Worm (Caenorhabditis elegans): ENCODE results near the gene plpr-1.

The plpr-1 gene

DNA sequence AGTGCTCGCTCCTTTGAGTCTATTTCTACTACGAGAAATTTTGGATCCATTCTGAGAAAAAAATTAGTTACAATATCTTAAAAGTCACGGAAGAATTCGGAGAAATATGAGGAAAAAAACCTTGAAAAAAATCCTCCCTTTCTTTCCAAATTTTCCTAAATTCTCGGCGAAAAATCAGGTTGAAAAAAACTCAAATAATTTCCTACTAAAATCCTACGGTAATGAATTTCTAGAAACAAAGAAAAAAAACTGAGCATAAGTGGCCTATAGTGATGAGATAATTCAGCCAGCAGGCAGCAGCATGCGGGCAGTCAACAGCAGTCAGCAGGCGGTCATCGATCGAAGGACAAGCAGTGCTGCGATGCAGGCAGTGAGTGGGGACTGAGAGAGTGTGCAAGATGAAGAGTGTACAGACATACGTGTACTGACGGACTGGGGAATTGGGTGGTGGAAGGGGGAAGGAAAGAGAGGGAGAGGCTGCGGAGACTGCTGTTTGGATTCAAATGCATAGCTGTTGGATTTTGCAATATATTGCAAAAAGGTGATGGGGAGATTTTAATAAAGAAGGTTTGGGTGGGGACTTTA, 37.3 kb upstream of the plpr-1 start, which contains the start of gene lir-3:
TSS of gene lir-3 (minus strand) at position 51 of the 585 bp plus-strand sequence.
- peak; percentile 38; the same call in 1 of the 2 replicates for TF ChIP-seq set-16 (GFP tag; IDR thresholded peaks at IDR 0.05)
- peak; percentile 70; the same call in 1 of the 2 replicates for TF ChIP-seq egl-43 (GFP tag; IDR thresholded peaks at IDR 0.05)
- no peak for TF ChIP-seq daf-19 (GFP tag; conservative IDR thresholded peaks at IDR 0.05)
- TF ChIP-seq lsy-2 (tag; optimal IDR thresholded peaks at IDR 0.05), result peak in 1 of 2 experiments; percentile 50
- peak; percentile 22 for TF ChIP-seq rbr-2 (tag; optimal IDR thresholded peaks at IDR 0.05)
- no peak for TF ChIP-seq zfp-2 (tag; optimal IDR thresholded peaks at IDR 0.05)
- TF ChIP-seq nhr-28 (tag; optimal IDR thresholded peaks at IDR 0.05), result no peak
- peak; percentile 58 for TF ChIP-seq hlh-11 (tag; optimal IDR thresholded peaks at IDR 0.05)
- no peak for TF ChIP-seq mdt-29 (GFP tag; IDR thresholded peaks at IDR 0.05)
- TF ChIP-seq hmg-1.1 (GFP tag; IDR thresholded peaks at IDR 0.05), result peak; percentile 73
- TF ChIP-seq ceh-44 (GFP tag; IDR thresholded peaks at IDR 0.05), result no peak
- peak; percentile 74 for TF ChIP-seq aha-1 (tag)
- no peak for TF ChIP-seq spr-3 (GFP tag; optimal IDR thresholded peaks at IDR 0.05)
- TF ChIP-seq pha-4 (GFP tag; IDR thresholded peaks at IDR 0.05), result no peak
- TF ChIP-seq pha-4 (tag; optimal IDR thresholded peaks at IDR 0.05), result no peak
- peak; percentile 8 for TF ChIP-seq F37D6.2 (tag; optimal IDR thresholded peaks at IDR 0.05)
- TF ChIP-seq ceh-32 (tag; optimal IDR thresholded peaks at IDR 0.05; ENCODE audit: poor library complexity), result no peak
- TF ChIP-seq ceh-20 (GFP tag; IDR thresholded peaks at IDR 0.05), result no peak
- no peak for TF ChIP-seq nhr-76 (tag; optimal IDR thresholded peaks at IDR 0.05)
- TF ChIP-seq ceh-28 (tag; optimal IDR thresholded peaks at IDR 0.05), result no peak
- no peak for TF ChIP-seq T26A8.4 (GFP tag; IDR thresholded peaks at IDR 0.05)
- no peak for TF ChIP-seq ceh-62 (tag; optimal IDR thresholded peaks at IDR 0.05)
- TF ChIP-seq dve-1 (tag; optimal IDR thresholded peaks at IDR 0.05; ENCODE audit: insufficient read depth), result no peak
- no peak for TF ChIP-seq nhr-42 (GFP tag; IDR thresholded peaks at IDR 0.05)
- TF ChIP-seq ceh-82 (tag; optimal IDR thresholded peaks at IDR 0.05), result no peak
- TF ChIP-seq daf-16 (GFP tag; optimal IDR thresholded peaks at IDR 0.05), result no peak
- peak; percentile 48 for TF ChIP-seq daf-16 (tag; optimal IDR thresholded peaks at IDR 0.05)
- peak; percentile 51 for TF ChIP-seq mxl-3 (GFP tag; optimal IDR thresholded peaks at IDR 0.05)
- TF ChIP-seq F26F4.8 (GFP tag; conservative IDR thresholded peaks at IDR 0.05), result no peak
- no peak for TF ChIP-seq egl-27 (tag; optimal IDR thresholded peaks at IDR 0.05)
- TF ChIP-seq mes-2 (tag; optimal IDR thresholded peaks at IDR 0.05; ENCODE audit: poor library complexity, severe bottlenecking), result peak; percentile 44
- TF ChIP-seq Y105C5A.15 (GFP tag; IDR thresholded peaks at IDR 0.05), result no peak
- peak; percentile 55 for TF ChIP-seq hlh-30 (tag; optimal IDR thresholded peaks at IDR 0.05; ENCODE audit: insufficient read depth)

DNA sequence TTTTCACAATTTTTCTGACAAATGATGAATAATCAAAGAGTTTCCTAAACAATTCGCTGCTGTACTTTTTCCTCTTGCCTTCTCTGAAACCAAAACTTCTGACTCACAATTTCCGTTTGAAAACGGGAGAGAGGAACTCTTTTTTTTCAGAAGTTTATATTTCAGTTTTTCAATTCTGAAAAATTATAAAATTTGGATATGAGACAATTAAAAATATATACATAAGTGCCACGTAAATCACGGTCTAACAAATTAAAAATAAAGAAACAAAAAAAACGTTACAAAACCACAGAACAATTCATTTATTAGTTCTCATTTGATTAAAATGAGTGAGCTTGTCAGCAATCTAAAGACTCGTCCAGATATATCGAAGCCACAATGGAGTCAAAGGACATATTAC, 36.4 kb upstream of the plpr-1 start, which contains the start of gene sfxn-1.2:
TSS of gene sfxn-1.2 (plus strand) at position 301 of the 400 bp plus-strand sequence.
- TF ChIP-seq nhr-25 (tag; optimal IDR thresholded peaks at IDR 0.05; ENCODE audit: borderline replicate concordance, insufficient read depth), result no peak
- peak; percentile 35 for TF ChIP-seq aha-1 (tag)

DNA sequence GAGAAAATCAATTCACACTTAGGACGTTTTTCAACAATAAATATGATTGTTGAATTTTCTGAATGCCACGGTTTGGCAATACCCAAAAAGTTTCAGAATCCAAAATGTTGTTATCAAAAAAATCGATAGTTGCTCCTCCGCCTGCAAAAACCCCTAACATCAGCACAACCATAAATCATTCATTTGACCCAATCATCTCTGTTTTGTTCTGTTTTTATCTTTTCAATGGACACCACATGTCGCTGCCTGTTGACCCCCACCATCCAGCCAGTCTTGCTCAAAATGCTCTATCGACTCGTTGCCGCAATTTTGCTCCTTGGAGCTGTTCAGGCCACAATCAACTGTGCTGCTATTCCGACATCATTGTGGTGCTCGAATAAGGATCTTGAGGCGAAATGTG, 34.1 kb upstream of the plpr-1 start, which contains the start of gene F37H8.5:
TSS of gene F37H8.5 (plus strand) at position 181 of the 400 bp plus-strand sequence.
- TF ChIP-seq Y75B8A.6 (GFP tag; IDR thresholded peaks at IDR 0.05) (no peak), arid-1 (GFP tag; conservative IDR thresholded peaks at IDR 0.05) (no peak), tag-97 (GFP tag; IDR thresholded peaks at IDR 0.05) (no peak), unc-62 (GFP tag; optimal IDR thresholded peaks at IDR 0.05 in 1 of 2) (peak in 1 of 2 experiments; percentile 92), unc-62 (tag; optimal IDR thresholded peaks at IDR 0.05) (no peak), daf-16 (GFP tag; optimal IDR thresholded peaks at IDR 0.05) (peak in 1 of 2 experiments; percentile 28), daf-16 (tag; optimal IDR thresholded peaks at IDR 0.05) (no peak)

All from whole organism, L4 larva.